Worm (Caenorhabditis elegans): Measurements from ENCODE around the gene F19B10.10.

ce11 chrII:3680366-3680765 lies 849 bp downstream of the F19B10.10 start:
- no peak for TF ChIP-seq mls-2 (tag; optimal IDR thresholded peaks at IDR 0.05)
- no peak for TF ChIP-seq elt-1 (tag; optimal IDR thresholded peaks at IDR 0.05; ENCODE audit: borderline replicate concordance, insufficient read depth)

Data from whole organism, mixed stage, embryonic.